Worm (Caenorhabditis elegans) whole organism, L4/young adult: ENCODE data around the gene nsun-1.

Experiments
- W03F9.2 ChIP-seq: fragments of 150-350 bp; optimal IDR thresholded peaks from 2 replicates; lab custom pipeline; 2014; ENCODE audit warnings: missing biosample characterization, missing genetic modification characterization
- dao-5 ChIP-seq: sonication (generic microtip); optimal IDR thresholded peaks from 2 replicates; lab custom pipeline; 2016; ENCODE audit warnings: missing genotype, missing genetic modification characterization, moderate library complexity, missing compliant biosample characterization
- him-1 ChIP-seq: sonication (generic microtip); optimal IDR thresholded peaks from 2 replicates; lab custom pipeline; 2016; ENCODE audit warnings: missing genotype, missing genetic modification reagents, missing genetic modification characterization, missing compliant biosample characterization

DNA sequence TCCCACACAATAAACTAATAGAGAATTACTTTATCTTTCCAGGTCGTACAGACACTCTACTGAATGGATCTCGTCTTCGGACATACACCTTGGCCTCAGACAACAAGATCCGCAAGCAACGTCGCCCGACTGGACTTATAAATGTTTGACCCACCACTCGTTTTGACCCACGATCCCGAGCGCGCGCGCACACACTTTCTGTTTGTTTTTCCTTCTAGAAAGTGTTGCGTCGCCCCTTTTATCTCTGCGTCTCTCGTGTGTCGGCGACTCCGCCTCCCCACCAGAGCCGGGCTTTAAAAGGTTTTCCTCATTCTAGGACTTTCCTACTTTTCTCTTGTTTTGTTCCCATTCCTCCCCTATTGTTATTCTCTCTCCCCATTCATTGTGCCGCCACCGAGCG is 38.5 kb downstream of the nsun-1 start:
- TF ChIP-seq him-1 (tag; lab: Kevin White, UChicago) = no peak
- TF ChIP-seq dao-5 (tag; lab: Kevin White, UChicago) = no peak
- TF ChIP-seq W03F9.2 (tag; lab: Kevin White, UChicago) = no peak
